Worm (Caenorhabditis elegans): ENCODE results near the gene mes-2.

Gene mes-2

DNA sequence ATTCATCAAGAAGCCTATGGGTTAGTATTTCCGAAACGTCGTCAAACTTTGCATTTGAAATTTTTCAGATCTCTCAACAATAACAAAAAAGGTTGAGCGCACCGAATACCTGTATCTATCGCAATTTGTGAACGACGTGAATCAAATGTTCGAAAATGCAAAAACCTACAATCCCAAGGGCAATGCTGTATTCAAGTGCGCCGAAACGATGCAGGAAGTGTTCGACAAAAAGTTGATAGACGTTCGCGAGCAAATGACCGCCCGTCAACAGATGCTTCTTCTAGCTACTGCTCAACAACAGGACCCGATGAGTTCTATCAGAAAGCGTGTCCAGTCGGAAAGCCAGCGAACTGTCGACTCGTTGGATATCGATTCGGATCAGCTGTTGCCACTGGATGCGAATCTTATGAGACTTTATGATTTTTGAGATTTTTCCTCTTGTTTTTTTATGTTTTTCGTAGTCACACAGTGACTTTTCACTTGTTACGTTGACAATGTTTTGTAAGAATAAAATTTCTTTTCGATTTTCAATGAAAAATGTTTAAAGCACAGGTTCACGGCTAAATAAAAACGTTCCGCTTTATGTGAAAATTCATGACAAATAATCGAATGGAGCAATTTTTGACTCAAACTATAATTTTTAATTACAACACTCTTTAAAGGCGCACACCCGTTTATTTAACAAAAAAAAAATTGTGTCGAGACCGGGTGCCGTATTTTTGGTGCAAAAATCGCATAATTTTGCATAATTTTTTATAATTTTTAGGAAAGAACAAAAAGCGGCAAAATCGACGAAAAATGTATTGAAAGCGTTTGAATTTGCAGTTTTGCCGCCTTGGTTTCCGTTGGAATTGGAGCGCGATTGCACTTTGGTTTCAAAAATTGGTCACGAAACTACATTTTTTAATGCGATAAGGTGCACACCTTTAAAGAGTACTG lies 23.8 kb downstream of the mes-2 start (continued):
- TF ChIP-seq fkh-3 (tag; optimal IDR thresholded peaks at IDR 0.05) (no peak), egl-18 (GFP tag; IDR thresholded peaks at IDR 0.05) (no peak), somi-1 (GFP tag; optimal IDR thresholded peaks at IDR 0.05) (no peak), egrh-3 (GFP tag; IDR thresholded peaks at IDR 0.05) (no peak), ceh-58 (GFP tag; IDR thresholded peaks at IDR 0.05) (no peak), attf-5 (GFP tag; optimal IDR thresholded peaks at IDR 0.05) (no peak), mel-28 (tag; optimal IDR thresholded peaks at IDR 0.05; ENCODE audit: borderline replicate concordance) (no peak), cebp-2 (GFP tag; IDR thresholded peaks at IDR 0.05) (no peak), hmg-20 (GFP tag; IDR thresholded peaks at IDR 0.05) (no peak), Y56A3A.18 (GFP tag; IDR thresholded peaks at IDR 0.05) (no peak), ama-1 (optimal IDR thresholded peaks at IDR 0.05) (peak; percentile 92), ama-1 (GFP tag; optimal IDR thresholded peaks at IDR 0.05) (no peak), unc-130 (GFP tag; optimal IDR thresholded peaks at IDR 0.05) (no peak), hmg-1.2 (GFP tag; IDR thresholded peaks at IDR 0.05) (no peak), lsl-1 (GFP tag; optimal IDR thresholded peaks at IDR 0.05) (peak; percentile 75), attf-6 (GFP tag; IDR thresholded peaks at IDR 0.05) (no peak), F33H1.4 (GFP tag; IDR thresholded peaks at IDR 0.05) (0 out of 2 replicates have a peak, but pooled peaks have one; percentile 28), ets-4 (GFP tag; optimal IDR thresholded peaks at IDR 0.05) (no peak), hsf-1 (GFP tag; IDR thresholded peaks at IDR 0.05) (no peak), atf-7 (tag; optimal IDR thresholded peaks at IDR 0.05) (no peak), snpc-1.3 (tag; optimal IDR thresholded peaks at IDR 0.05; ENCODE audit: insufficient read depth) (no peak), bed-2 (GFP tag; IDR thresholded peaks at IDR 0.05) (no peak), bed-1 (GFP tag; IDR thresholded peaks at IDR 0.05) (no peak), nhr-80 (tag; optimal IDR thresholded peaks at IDR 0.05) (no peak), ceh-79 (tag; optimal IDR thresholded peaks at IDR 0.05) (no peak), ceh-91 (GFP tag; IDR thresholded peaks at IDR 0.05) (no peak), mcd-1 (GFP tag; IDR thresholded peaks at IDR 0.05) (no peak), tlf-1 (GFP tag; optimal IDR thresholded peaks at IDR 0.05) (no peak), rcor-1 (GFP tag; IDR thresholded peaks at IDR 0.05) (no peak), snpc-3.4 (tag; optimal IDR thresholded peaks at IDR 0.05) (no peak), K12H6.12 (tag; optimal IDR thresholded peaks at IDR 0.05) (no peak), F10E7.11 (tag; optimal IDR thresholded peaks at IDR 0.05) (no peak), chd-7 (tag; optimal IDR thresholded peaks at IDR 0.05) (no peak), lin-40 (tag; optimal IDR thresholded peaks at IDR 0.05) (no peak), Y79H2A.3 (GFP tag; conservative IDR thresholded peaks at IDR 0.05) (no peak), mes-4 (tag; optimal IDR thresholded peaks at IDR 0.05) (no peak), let-607 (tag; optimal IDR thresholded peaks at IDR 0.05) (no peak), lag-1 (GFP tag; IDR thresholded peaks at IDR 0.05) (no peak), ztf-6 (GFP tag; IDR thresholded peaks at IDR 0.05) (no peak), Y53F4B.3 (GFP tag; IDR thresholded peaks at IDR 0.05) (no peak), zim-3 (tag; optimal IDR thresholded peaks at IDR 0.05) (no peak), repo-1 (tag; optimal IDR thresholded peaks at IDR 0.05) (no peak), F55B11.4 (tag; optimal IDR thresholded peaks at IDR 0.05; ENCODE audit: borderline replicate concordance, insufficient read depth) (no peak), sea-2 (GFP tag; IDR thresholded peaks at IDR 0.05) (no peak), hrde-1 (tag; optimal IDR thresholded peaks at IDR 0.05; ENCODE audit: borderline replicate concordance) (no peak), rec-8 (tag; optimal IDR thresholded peaks at IDR 0.05) (no peak), nfyb-1 (GFP tag; IDR thresholded peaks at IDR 0.05) (no peak)
